Worm (Caenorhabditis elegans): ENCODE data around the gene Y26E6A.3.

The Y26E6A.3 gene

DNA sequence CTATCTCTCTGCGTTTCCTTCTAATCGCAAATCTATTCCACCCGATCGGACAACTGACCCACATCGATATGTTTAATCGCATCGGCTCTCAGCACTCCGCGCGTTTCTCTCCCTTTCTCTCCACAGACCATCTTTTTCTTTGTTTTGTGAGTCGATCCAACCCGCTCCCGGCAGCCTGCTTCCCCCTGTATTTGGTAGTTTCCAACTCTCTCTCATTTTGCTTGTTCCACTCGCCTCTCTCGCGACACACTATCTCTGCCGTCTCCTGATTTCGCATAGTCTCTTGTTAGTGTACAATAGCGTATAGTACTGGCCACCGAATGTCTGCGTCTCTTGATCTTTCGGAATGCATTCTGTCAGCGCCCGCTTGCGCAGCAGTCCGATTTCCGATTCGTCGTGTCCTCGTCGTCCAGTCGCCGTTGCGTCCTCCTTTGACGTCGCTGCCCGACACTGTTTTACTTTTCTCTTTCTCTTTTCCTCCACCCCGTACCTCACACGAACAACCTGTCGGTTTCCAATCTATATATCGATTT, 40.9 kb upstream of the Y26E6A.3 start (continued):
- no peak for TF ChIP-seq F37D6.2 (tag; optimal IDR thresholded peaks at IDR 0.05)
- peak in 1 of 2 experiments; percentile 21 for TF ChIP-seq lsy-2 (tag; optimal IDR thresholded peaks at IDR 0.05)
- no peak for TF ChIP-seq egl-27 (tag; optimal IDR thresholded peaks at IDR 0.05)

DNA sequence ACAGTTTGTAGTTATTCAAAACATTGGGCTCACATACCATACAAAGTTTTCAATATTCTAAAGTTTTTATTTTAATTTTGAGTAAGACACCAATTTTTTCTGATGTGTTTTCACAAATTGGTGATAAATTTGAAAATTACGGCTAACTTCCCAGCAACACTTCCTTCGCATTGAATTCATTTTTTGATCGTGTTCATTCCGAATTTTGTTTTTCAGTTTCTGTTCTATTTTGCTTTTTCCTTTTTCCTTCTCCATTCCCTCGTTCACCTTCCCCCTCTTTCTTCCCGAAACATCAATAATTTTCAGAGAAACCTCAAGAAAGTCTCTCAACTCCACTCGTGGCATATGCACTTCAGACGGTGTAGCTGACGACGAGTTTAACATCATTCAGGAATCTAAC, 39.1 kb upstream of the Y26E6A.3 start, which contains the start of gene alg-1:
alg-1 (plus strand) TSS at position 301 of the 400 bp plus-strand sequence.
- no peak for TF ChIP-seq ceh-32 (tag; optimal IDR thresholded peaks at IDR 0.05; ENCODE audit: poor library complexity)
- TF ChIP-seq zfp-2 (tag; optimal IDR thresholded peaks at IDR 0.05): no peak
- TF ChIP-seq daf-8 (GFP tag; IDR thresholded peaks at IDR 0.05): no peak
- TF ChIP-seq dmd-9 (GFP tag; IDR thresholded peaks at IDR 0.05): no peak
- TF ChIP-seq F10B5.3 (tag; optimal IDR thresholded peaks at IDR 0.05): no peak
- TF ChIP-seq skn-1 (tag; optimal IDR thresholded peaks at IDR 0.05): no peak
- TF ChIP-seq lim-7 (GFP tag; IDR thresholded peaks at IDR 0.05): no peak
- no peak for TF ChIP-seq daf-16 (GFP tag; optimal IDR thresholded peaks at IDR 0.05)
- TF ChIP-seq daf-16 (tag; optimal IDR thresholded peaks at IDR 0.05): no peak
- no peak for TF ChIP-seq egl-27 (tag; optimal IDR thresholded peaks at IDR 0.05)
- no peak for TF ChIP-seq lir-3 (tag; optimal IDR thresholded peaks at IDR 0.05)
- no peak for TF ChIP-seq hlh-30 (tag; optimal IDR thresholded peaks at IDR 0.05; ENCODE audit: insufficient read depth)
- no peak for TF ChIP-seq jun-1 (tag; optimal IDR thresholded peaks at IDR 0.05)
- TF ChIP-seq aly-2 (tag; optimal IDR thresholded peaks at IDR 0.05): no peak
- TF ChIP-seq snpc-4 (tag; optimal IDR thresholded peaks at IDR 0.05): no peak
- TF ChIP-seq aha-1 (tag): no peak
- TF ChIP-seq pqm-1 (tag; optimal IDR thresholded peaks at IDR 0.05): no peak
- no peak for TF ChIP-seq spr-3 (GFP tag; optimal IDR thresholded peaks at IDR 0.05)
- TF ChIP-seq T20F7.1 (GFP tag; optimal IDR thresholded peaks at IDR 0.05): no peak
- no peak for TF ChIP-seq ces-1 (GFP tag; optimal IDR thresholded peaks at IDR 0.05)
- no peak for TF ChIP-seq daf-19 (GFP tag; conservative IDR thresholded peaks at IDR 0.05)

DNA sequence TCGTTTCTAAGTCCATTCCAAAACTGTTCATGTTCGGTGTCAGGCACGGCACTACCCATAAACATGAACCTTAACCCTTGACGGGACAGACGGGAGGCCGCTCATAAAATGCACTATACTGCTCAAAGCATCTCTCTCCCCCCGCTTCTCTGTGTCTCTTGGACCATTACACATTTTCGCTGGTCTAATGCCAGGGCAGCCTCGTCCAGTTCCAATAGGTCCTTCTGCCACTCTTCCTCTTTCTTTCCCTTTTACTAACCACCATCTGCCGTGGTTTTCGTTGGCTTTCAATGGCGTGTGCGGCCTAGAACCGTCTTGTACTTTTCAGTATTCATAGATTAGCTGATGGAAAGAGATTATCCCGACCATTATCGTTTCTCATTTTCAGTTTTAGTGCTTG, 38.4 kb upstream of the Y26E6A.3 start:
- peak in 1 of 2 experiments; percentile 72 for TF ChIP-seq unc-62 (GFP tag; optimal IDR thresholded peaks at IDR 0.05 in 1 of 2)
- no peak for TF ChIP-seq unc-62 (tag; optimal IDR thresholded peaks at IDR 0.05)
- no peak for TF ChIP-seq nhr-76 (tag; optimal IDR thresholded peaks at IDR 0.05)
- TF ChIP-seq dmd-6 (GFP tag; IDR thresholded peaks at IDR 0.05): no peak
- TF ChIP-seq arid-1 (GFP tag; conservative IDR thresholded peaks at IDR 0.05): no peak
- no peak for TF ChIP-seq spr-3 (GFP tag; optimal IDR thresholded peaks at IDR 0.05)
- TF ChIP-seq nhr-111 (GFP tag; optimal IDR thresholded peaks at IDR 0.05): no peak
- no peak for TF ChIP-seq zfp-3 (GFP tag; conservative IDR thresholded peaks at IDR 0.05)
- TF ChIP-seq nhr-25 (tag; optimal IDR thresholded peaks at IDR 0.05; ENCODE audit: borderline replicate concordance, insufficient read depth): no peak
- no peak for TF ChIP-seq rbr-2 (tag; optimal IDR thresholded peaks at IDR 0.05)
- TF ChIP-seq Y105C5A.15 (GFP tag; IDR thresholded peaks at IDR 0.05): no peak
- peak; percentile 14 for TF ChIP-seq mes-2 (tag; optimal IDR thresholded peaks at IDR 0.05; ENCODE audit: poor library complexity, severe bottlenecking)
- peak; percentile 65 for TF ChIP-seq egl-43 (GFP tag; IDR thresholded peaks at IDR 0.05)
- no peak for TF ChIP-seq nhr-42 (GFP tag; IDR thresholded peaks at IDR 0.05)
- TF ChIP-seq zip-2 (tag; optimal IDR thresholded peaks at IDR 0.05): no peak
- TF ChIP-seq hlh-30 (tag; optimal IDR thresholded peaks at IDR 0.05; ENCODE audit: insufficient read depth): no peak
- TF ChIP-seq T20F7.1 (GFP tag; optimal IDR thresholded peaks at IDR 0.05): no peak
- TF ChIP-seq nhr-6 (tag; optimal IDR thresholded peaks at IDR 0.05): no peak
- peak; percentile 47; the same call in 1 of the 2 replicates for TF ChIP-seq hmg-1.1 (GFP tag; IDR thresholded peaks at IDR 0.05)
- TF ChIP-seq php-3 (GFP tag; IDR thresholded peaks at IDR 0.05): 0 out of 2 replicates have a peak, but pooled peaks have one; percentile 34
- TF ChIP-seq nhr-237 (tag; optimal IDR thresholded peaks at IDR 0.05): no peak
- TF ChIP-seq nhr-41 (GFP tag; IDR thresholded peaks at IDR 0.05): no peak
- no peak for TF ChIP-seq tag-97 (GFP tag; IDR thresholded peaks at IDR 0.05)
- TF ChIP-seq aly-2 (tag; optimal IDR thresholded peaks at IDR 0.05): no peak
- no peak for TF ChIP-seq ztf-11 (tag; optimal IDR thresholded peaks at IDR 0.05)
- TF ChIP-seq ZK546.5 (tag; optimal IDR thresholded peaks at IDR 0.05): no peak
- TF ChIP-seq Y75B8A.6 (GFP tag; IDR thresholded peaks at IDR 0.05): no peak
- TF ChIP-seq hlh-11 (tag; optimal IDR thresholded peaks at IDR 0.05): no peak
- TF ChIP-seq dve-1 (tag; optimal IDR thresholded peaks at IDR 0.05; ENCODE audit: insufficient read depth): no peak
- TF ChIP-seq ctbp-1 (GFP tag; IDR thresholded peaks at IDR 0.05): no peak
- TF ChIP-seq skn-1 (tag; optimal IDR thresholded peaks at IDR 0.05): no peak
